Fruit fly (Drosophila melanogaster): ENCODE data around the gene CG33783.

The CG33783 gene

DNA sequence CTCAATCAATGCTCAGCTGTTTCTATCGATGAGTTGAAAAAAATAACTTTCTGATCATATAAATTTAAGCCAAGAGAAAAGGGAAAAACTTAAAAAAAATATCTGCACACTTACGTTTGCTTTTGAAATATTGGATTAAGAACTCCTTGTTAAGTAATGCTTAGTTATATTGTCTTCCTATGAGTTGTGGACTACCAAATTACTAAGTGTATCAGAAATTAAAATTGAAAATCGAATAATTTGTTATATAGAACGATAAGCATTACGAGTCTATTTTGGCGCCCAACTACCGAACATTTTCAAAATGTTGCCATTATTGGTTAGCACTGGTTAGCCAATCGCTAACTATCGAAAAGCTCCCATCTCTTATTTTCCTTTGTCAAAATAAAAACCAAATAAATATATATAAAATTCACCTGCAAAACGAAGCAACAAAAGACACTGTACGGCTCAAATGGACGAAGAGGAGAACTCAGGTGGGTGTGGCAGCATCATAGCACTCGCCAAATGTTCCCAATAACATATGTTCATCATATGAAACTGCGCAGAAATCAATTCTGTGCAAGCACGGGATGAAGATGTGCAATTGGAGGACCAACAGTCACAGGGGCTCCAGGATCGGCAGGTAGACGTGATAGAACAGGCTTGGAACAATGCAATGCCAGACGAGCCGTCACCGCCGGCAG is 17.6 kb upstream of the CG33783 start, which contains the start of gene ohgt (continued):
- TF ChIP-seq dpn (GFP tag; optimal IDR thresholded peaks at IDR 0.05) (no peak), unpg (GFP tag; optimal IDR thresholded peaks at IDR 0.05) (no peak), CG8944 (GFP tag; optimal IDR thresholded peaks at IDR 0.05) (no peak), CG2678 (tag; optimal IDR thresholded peaks at IDR 0.05) (peak; percentile 45), CG15479 (GFP tag; optimal IDR thresholded peaks at IDR 0.05) (no peak), slbo (GFP tag; IDR thresholded peaks at IDR 0.05) (no peak), her (GFP tag; optimal IDR thresholded peaks at IDR 0.05) (no peak), CG12104 (GFP tag; optimal IDR thresholded peaks at IDR 0.05) (no peak), CG7357 (GFP tag; IDR thresholded peaks at IDR 0.05) (no peak), CG11456 (GFP tag; IDR thresholded peaks at IDR 0.05) (no peak), bigmax (GFP tag; optimal IDR thresholded peaks at IDR 0.05) (no peak), sr (GFP tag; IDR thresholded peaks at IDR 0.05) (no peak), odd (GFP tag; optimal IDR thresholded peaks at IDR 0.05) (no peak), Rx (GFP tag; IDR thresholded peaks at IDR 0.05) (no peak), tin (GFP tag; optimal IDR thresholded peaks at IDR 0.05) (peak; percentile 14), run (tag; optimal IDR thresholded peaks at IDR 0.05) (no peak), Drgx (GFP tag; IDR thresholded peaks at IDR 0.05) (0 out of 2 replicates have a peak, but pooled peaks have one; percentile 29), CG18599 (GFP tag; optimal IDR thresholded peaks at IDR 0.05) (no peak), inv (GFP tag; IDR thresholded peaks at IDR 0.05; ENCODE audit: partially characterized antibody) (no peak), Xrp1 (GFP tag; IDR thresholded peaks at IDR 0.05) (peak; percentile 23; the same call in 1 of the 2 replicates), CG16815 (GFP tag; optimal IDR thresholded peaks at IDR 0.05) (no peak), nerfin-2 (GFP tag; IDR thresholded peaks at IDR 0.05; ENCODE audit: partially characterized antibody) (peak; percentile 44; the same call in 1 of the 2 replicates), CG17612 (GFP tag; IDR thresholded peaks at IDR 0.05) (no peak), Ravus (GFP tag; IDR thresholded peaks at IDR 0.05) (no peak), CG7928 (GFP tag; optimal IDR thresholded peaks at IDR 0.05) (no peak), ttk (GFP tag; IDR thresholded peaks at IDR 0.05) (no peak), dmrt11E (tag; optimal IDR thresholded peaks at IDR 0.05) (peak; percentile 35), danr (GFP tag; IDR thresholded peaks at IDR 0.05) (no peak), CG7556 (GFP tag; optimal IDR thresholded peaks at IDR 0.05) (no peak), h (optimal IDR thresholded peaks at IDR 0.05) (no peak), CG18262 (tag; optimal IDR thresholded peaks at IDR 0.05) (peak; percentile 44), Tbp (GFP tag; optimal IDR thresholded peaks at IDR 0.05) (no peak), Hmx (GFP tag; optimal IDR thresholded peaks at IDR 0.05) (no peak), CG4730 (GFP tag; IDR thresholded peaks at IDR 0.05) (no peak), Fer1 (GFP tag; optimal IDR thresholded peaks at IDR 0.05) (no peak), CG3407 (GFP tag; optimal IDR thresholded peaks at IDR 0.05) (no peak), usp (GFP tag; optimal IDR thresholded peaks at IDR 0.05) (no peak), CG13424 (tag; optimal IDR thresholded peaks at IDR 0.05) (peak; percentile 35), Bgb (GFP tag; IDR thresholded peaks at IDR 0.05; ENCODE audit: partially characterized antibody) (peak; percentile 33; the same call in 1 of the 2 replicates), CG7786 (GFP tag; optimal IDR thresholded peaks at IDR 0.05) (no peak), cas (GFP tag; IDR thresholded peaks at IDR 0.05) (no peak), Hr3 (GFP tag; optimal IDR thresholded peaks at IDR 0.05) (no peak), crol (GFP tag; IDR thresholded peaks at IDR 0.05) (peak; percentile 37; the same call in 1 of the 2 replicates), CG2129 (GFP tag; IDR thresholded peaks at IDR 0.05; ENCODE audit: partially characterized antibody) (no peak), CG18476 (GFP tag; optimal IDR thresholded peaks at IDR 0.05) (peak; percentile 27), CG3065 (GFP tag; optimal IDR thresholded peaks at IDR 0.05) (no peak), CG8924 (tag; optimal IDR thresholded peaks at IDR 0.05) (peak; percentile 23), CG1603 (tag; optimal IDR thresholded peaks at IDR 0.05) (no peak), CG5953 (GFP tag; IDR thresholded peaks at IDR 0.05) (no peak), CG1529 (GFP tag; optimal IDR thresholded peaks at IDR 0.05) (no peak), Nf-YA (GFP tag; IDR thresholded peaks at IDR 0.05) (no peak)
